Worm (Caenorhabditis elegans): ENCODE data around the gene metl-9.

Gene metl-9

DNA sequence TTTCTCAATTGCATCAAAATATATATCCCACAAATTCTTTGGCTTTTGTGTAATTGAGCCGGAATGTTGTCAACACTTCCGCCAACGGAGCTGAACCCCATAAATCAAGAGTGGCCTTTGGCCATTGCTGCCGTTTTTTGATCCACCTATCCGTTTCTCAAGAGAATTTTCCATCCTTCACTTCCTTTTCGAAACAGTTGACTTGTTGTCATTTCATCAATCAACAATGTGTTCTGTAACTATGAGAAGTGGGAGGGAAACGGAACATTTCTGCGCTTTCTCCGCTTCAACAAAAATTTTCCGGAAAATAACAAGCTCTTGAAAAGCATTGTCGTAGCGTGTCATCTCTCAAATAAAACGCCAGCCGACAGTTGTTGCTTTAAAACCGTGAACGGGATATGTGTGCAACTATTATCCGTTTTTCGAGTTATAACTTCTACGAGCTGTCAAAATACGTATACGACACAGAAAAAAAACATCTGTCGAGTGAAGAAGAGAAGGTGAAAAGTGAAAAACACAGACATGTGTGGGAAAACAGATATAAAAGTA, 20.9 kb upstream of the metl-9 start:
- TF ChIP-seq lin-39 (tag; optimal IDR thresholded peaks at IDR 0.05) (no peak), nhr-11 (tag; optimal IDR thresholded peaks at IDR 0.05) (peak; percentile 72), skn-1 (tag; optimal IDR thresholded peaks at IDR 0.05) (no peak), tbx-2 (tag; optimal IDR thresholded peaks at IDR 0.05) (no peak), unc-62 (GFP tag; optimal IDR thresholded peaks at IDR 0.05) (peak; percentile 58), egl-27 (tag; optimal IDR thresholded peaks at IDR 0.05) (no peak), egl-5 (tag; optimal IDR thresholded peaks at IDR 0.05) (peak; percentile 27), ztf-4 (tag; optimal IDR thresholded peaks at IDR 0.05) (no peak), ceh-16 (tag; optimal IDR thresholded peaks at IDR 0.05) (no peak), nhr-12 (tag; optimal IDR thresholded peaks at IDR 0.05) (no peak), pha-4 (tag; optimal IDR thresholded peaks at IDR 0.05) (no peak), nhr-76 (tag; optimal IDR thresholded peaks at IDR 0.05) (no peak), sea-2 (GFP tag; optimal IDR thresholded peaks at IDR 0.05) (no peak), nhr-237 (tag; optimal IDR thresholded peaks at IDR 0.05) (no peak), aly-2 (tag; optimal IDR thresholded peaks at IDR 0.05) (no peak)

ce11 chrX:5199245-5199644, 20.3 kb upstream of the metl-9 start:
- no peak for TF ChIP-seq unc-39 (tag; optimal IDR thresholded peaks at IDR 0.05)
- TF ChIP-seq nhr-76 (tag; optimal IDR thresholded peaks at IDR 0.05), result no peak
- no peak for TF ChIP-seq unc-62 (GFP tag; optimal IDR thresholded peaks at IDR 0.05)
- no peak for TF ChIP-seq lsy-12 (tag; optimal IDR thresholded peaks at IDR 0.05)
- no peak for TF ChIP-seq skn-1 (tag; optimal IDR thresholded peaks at IDR 0.05)
- no peak for TF ChIP-seq nhr-11 (tag; optimal IDR thresholded peaks at IDR 0.05)
- TF ChIP-seq fkh-2 (tag; optimal IDR thresholded peaks at IDR 0.05), result no peak
- TF ChIP-seq nhr-67 (tag; optimal IDR thresholded peaks at IDR 0.05), result no peak
- no peak for TF ChIP-seq eor-1 (tag; optimal IDR thresholded peaks at IDR 0.05)
- TF ChIP-seq pqm-1 (tag; optimal IDR thresholded peaks at IDR 0.05), result no peak
- TF ChIP-seq daf-12 (tag; optimal IDR thresholded peaks at IDR 0.05), result no peak
- TF ChIP-seq nhr-12 (tag; optimal IDR thresholded peaks at IDR 0.05), result no peak
- TF ChIP-seq elt-2 (tag; optimal IDR thresholded peaks at IDR 0.05), result no peak
- no peak for TF ChIP-seq ztf-11 (tag; optimal IDR thresholded peaks at IDR 0.05)
- no peak for TF ChIP-seq sea-2 (GFP tag; optimal IDR thresholded peaks at IDR 0.05)
- TF ChIP-seq mdl-1 (tag; optimal IDR thresholded peaks at IDR 0.05), result no peak
- TF ChIP-seq egl-27 (tag; optimal IDR thresholded peaks at IDR 0.05), result no peak

- TF ChIP-seq ceh-82 (tag; optimal IDR thresholded peaks at IDR 0.05) (no peak), egl-27 (tag; optimal IDR thresholded peaks at IDR 0.05) (no peak), snpc-4 (tag; optimal IDR thresholded peaks at IDR 0.05) (no peak)
Observed at ce11 chrX:5197440-5197839, 18.5 kb upstream of the metl-9 start.

DNA sequence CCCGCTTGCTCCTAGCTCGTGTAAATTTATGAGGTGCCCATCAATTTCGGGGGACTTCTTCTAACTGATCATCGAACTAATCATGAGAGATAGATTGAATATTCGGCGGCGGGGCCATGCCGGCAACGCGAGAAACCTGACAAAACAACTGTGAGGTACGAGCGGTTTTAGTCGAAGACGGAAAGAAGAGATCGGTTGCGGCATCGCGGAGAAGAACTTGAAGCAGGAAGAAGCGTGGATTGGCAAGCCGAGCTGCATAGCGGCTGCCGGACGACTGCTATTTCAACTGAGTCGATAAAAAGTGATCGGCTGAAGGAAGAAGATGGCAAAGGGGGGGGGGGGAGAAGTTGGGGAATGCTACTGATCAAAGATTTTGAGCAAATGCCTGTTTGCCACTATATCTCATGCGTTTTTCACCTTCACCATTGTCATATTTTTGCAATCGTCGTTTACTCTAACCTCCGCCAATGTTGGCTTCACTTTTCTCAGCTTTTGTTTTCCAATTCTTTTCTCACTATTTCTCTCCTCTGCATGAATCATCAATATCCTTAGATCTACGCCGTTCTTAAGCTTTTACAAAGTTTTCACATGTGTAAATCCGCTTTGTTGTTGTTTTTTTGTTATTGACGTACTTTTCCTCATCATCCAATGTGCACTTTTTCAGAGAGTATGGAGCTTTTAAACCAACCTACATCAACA, 16.7 kb upstream of the metl-9 start, which contains the start of gene pqn-62:
Gene pqn-62, plus strand, starts transcription at position 649 of the 699 bp plus-strand sequence.
- TF ChIP-seq nhr-43 (tag; optimal IDR thresholded peaks at IDR 0.05; ENCODE audit: poor library complexity, severe bottlenecking), result no peak
- TF ChIP-seq nhr-76 (tag; optimal IDR thresholded peaks at IDR 0.05), result no peak
- TF ChIP-seq nhr-237 (tag; optimal IDR thresholded peaks at IDR 0.05), result no peak
- TF ChIP-seq lin-15B (tag; optimal IDR thresholded peaks at IDR 0.05), result no peak

ce11 chrX:5193402-5193801, 14.5 kb upstream of the metl-9 start:
- TF ChIP-seq nhr-23 (tag; optimal IDR thresholded peaks at IDR 0.05) (no peak), pha-4 (tag; optimal IDR thresholded peaks at IDR 0.05) (no peak)

ce11 chrX:5190061-5190460, 11.1 kb upstream of the metl-9 start:
- TF ChIP-seq aly-2 (tag; optimal IDR thresholded peaks at IDR 0.05) (no peak), lsy-12 (tag; optimal IDR thresholded peaks at IDR 0.05) (no peak), ama-1 (optimal IDR thresholded peaks at IDR 0.05) (no peak), eor-1 (tag; optimal IDR thresholded peaks at IDR 0.05) (no peak), jun-1 (tag; optimal IDR thresholded peaks at IDR 0.05) (no peak), nhr-23 (tag; optimal IDR thresholded peaks at IDR 0.05) (no peak), elt-1 (tag; optimal IDR thresholded peaks at IDR 0.05) (no peak), fkh-10 (GFP tag; optimal IDR thresholded peaks at IDR 0.05) (no peak), ztf-11 (tag; optimal IDR thresholded peaks at IDR 0.05) (no peak), nhr-76 (tag; optimal IDR thresholded peaks at IDR 0.05) (no peak), ZK546.5 (tag; optimal IDR thresholded peaks at IDR 0.05) (no peak), mdl-1 (tag; optimal IDR thresholded peaks at IDR 0.05) (no peak), hmg-11 (tag; optimal IDR thresholded peaks at IDR 0.05) (no peak), elt-2 (tag; optimal IDR thresholded peaks at IDR 0.05) (no peak), nhr-28 (tag; optimal IDR thresholded peaks at IDR 0.05) (no peak), nhr-12 (tag; optimal IDR thresholded peaks at IDR 0.05) (no peak), mml-1 (tag; optimal IDR thresholded peaks at IDR 0.05) (no peak), elt-3 (tag; optimal IDR thresholded peaks at IDR 0.05) (no peak)
